Worm (Caenorhabditis elegans): ENCODE results near the gene ZC412.5.

ZC412.5 gene

ce11 chrV:14875371-14875770, at the start of gene ZC412.5:
Gene ZC412.5 (minus strand): TSS chrV:14875471.
- TF ChIP-seq egl-5 (tag; optimal IDR thresholded peaks at IDR 0.05): no peak
- no peak for TF ChIP-seq ZK546.5 (tag; optimal IDR thresholded peaks at IDR 0.05)
- no peak for TF ChIP-seq zag-1 (tag; optimal IDR thresholded peaks at IDR 0.05)
- no peak for TF ChIP-seq ztf-11 (tag; optimal IDR thresholded peaks at IDR 0.05)
- no peak for TF ChIP-seq pha-4 (tag; optimal IDR thresholded peaks at IDR 0.05)
- TF ChIP-seq unc-62 (GFP tag; optimal IDR thresholded peaks at IDR 0.05): no peak

ce11 chrV:14924104-14924503, 48.8 kb upstream of the ZC412.5 start, which contains the start of gene srg-54:
Gene srg-54 (minus strand): TSS chrV:14924204.
- TF ChIP-seq pqm-1 (tag; optimal IDR thresholded peaks at IDR 0.05) (no peak), ztf-4 (tag; optimal IDR thresholded peaks at IDR 0.05) (no peak)

DNA sequence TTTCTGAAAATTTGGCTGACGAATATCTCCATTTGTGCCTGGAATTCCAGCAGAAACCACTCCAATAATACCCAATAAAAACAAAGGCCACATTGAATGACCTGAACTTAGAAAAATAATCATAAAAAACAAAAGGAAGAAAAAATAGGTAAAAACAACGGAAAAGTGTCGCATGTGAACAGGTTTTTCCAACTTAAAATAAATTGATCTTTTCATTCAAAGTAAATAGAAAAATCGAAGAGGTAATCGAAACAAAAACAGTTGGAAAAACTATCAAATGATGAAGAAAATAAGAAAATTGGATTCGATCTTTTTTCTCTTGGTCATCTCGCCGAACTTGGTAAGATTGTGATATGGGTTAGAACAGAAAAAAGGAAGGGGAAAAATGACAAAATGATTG, 46.2 kb upstream of the ZC412.5 start, which contains the start of gene zmp-4:
Gene zmp-4 (minus strand): TSS at position 101 of the 400 bp plus-strand sequence.
- no peak for TF ChIP-seq nhr-25 (tag; optimal IDR thresholded peaks at IDR 0.05)
- no peak for TF ChIP-seq elt-1 (tag; optimal IDR thresholded peaks at IDR 0.05)
- TF ChIP-seq fkh-2 (tag; optimal IDR thresholded peaks at IDR 0.05): no peak
- no peak for TF ChIP-seq ceh-82 (tag; optimal IDR thresholded peaks at IDR 0.05)

DNA sequence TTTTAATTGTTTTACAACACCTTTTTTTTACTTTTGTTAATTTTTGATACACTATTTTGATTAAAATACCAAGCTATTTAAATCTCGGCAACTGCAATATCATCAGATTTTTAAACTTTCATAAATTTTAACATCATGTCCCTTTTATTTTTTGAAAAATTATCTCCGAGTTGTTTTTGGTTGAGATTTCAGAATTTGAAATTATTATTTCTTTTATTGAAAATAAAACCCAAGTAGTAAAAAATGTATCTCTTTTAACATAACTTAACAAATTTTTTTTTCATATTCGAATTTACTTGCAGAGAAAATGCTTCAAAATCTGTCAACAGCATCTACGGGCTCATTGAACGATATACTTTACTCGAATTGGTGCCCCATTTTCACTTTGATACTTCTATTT, 40.3 kb upstream of the ZC412.5 start, which contains the start of gene H12D21.11:
Gene H12D21.11 (plus strand): TSS at position 301 of the 400 bp plus-strand sequence.
- TF ChIP-seq lin-39 (tag; optimal IDR thresholded peaks at IDR 0.05) (no peak), hmg-11 (tag; optimal IDR thresholded peaks at IDR 0.05) (no peak), ceh-82 (tag; optimal IDR thresholded peaks at IDR 0.05) (no peak), lsy-12 (tag; optimal IDR thresholded peaks at IDR 0.05) (no peak), elt-1 (tag; optimal IDR thresholded peaks at IDR 0.05) (no peak), ceh-9 (tag; optimal IDR thresholded peaks at IDR 0.05) (no peak), eor-1 (tag; optimal IDR thresholded peaks at IDR 0.05) (no peak), pqm-1 (tag; optimal IDR thresholded peaks at IDR 0.05) (no peak), mml-1 (tag; optimal IDR thresholded peaks at IDR 0.05) (no peak), nhr-11 (tag; optimal IDR thresholded peaks at IDR 0.05) (no peak), mdl-1 (tag; optimal IDR thresholded peaks at IDR 0.05) (no peak), nhr-25 (tag; optimal IDR thresholded peaks at IDR 0.05) (no peak), egl-5 (tag; optimal IDR thresholded peaks at IDR 0.05) (no peak), pha-4 (tag; optimal IDR thresholded peaks at IDR 0.05) (no peak), R02D3.7 (tag; optimal IDR thresholded peaks at IDR 0.05) (no peak), nhr-23 (tag; optimal IDR thresholded peaks at IDR 0.05) (no peak), unc-39 (tag; optimal IDR thresholded peaks at IDR 0.05) (no peak), skn-1 (tag; optimal IDR thresholded peaks at IDR 0.05) (no peak)

- TF ChIP-seq nhr-43 (tag; optimal IDR thresholded peaks at IDR 0.05; ENCODE audit: poor library complexity, severe bottlenecking) (no peak), hmg-11 (tag; optimal IDR thresholded peaks at IDR 0.05) (no peak), jun-1 (tag; optimal IDR thresholded peaks at IDR 0.05) (no peak), lsy-12 (tag; optimal IDR thresholded peaks at IDR 0.05) (no peak), egl-5 (tag; optimal IDR thresholded peaks at IDR 0.05) (peak; percentile 7), pha-4 (tag; optimal IDR thresholded peaks at IDR 0.05) (no peak)
Observed at ce11 chrV:14910758-14911157, 35.5 kb upstream of the ZC412.5 start.

DNA sequence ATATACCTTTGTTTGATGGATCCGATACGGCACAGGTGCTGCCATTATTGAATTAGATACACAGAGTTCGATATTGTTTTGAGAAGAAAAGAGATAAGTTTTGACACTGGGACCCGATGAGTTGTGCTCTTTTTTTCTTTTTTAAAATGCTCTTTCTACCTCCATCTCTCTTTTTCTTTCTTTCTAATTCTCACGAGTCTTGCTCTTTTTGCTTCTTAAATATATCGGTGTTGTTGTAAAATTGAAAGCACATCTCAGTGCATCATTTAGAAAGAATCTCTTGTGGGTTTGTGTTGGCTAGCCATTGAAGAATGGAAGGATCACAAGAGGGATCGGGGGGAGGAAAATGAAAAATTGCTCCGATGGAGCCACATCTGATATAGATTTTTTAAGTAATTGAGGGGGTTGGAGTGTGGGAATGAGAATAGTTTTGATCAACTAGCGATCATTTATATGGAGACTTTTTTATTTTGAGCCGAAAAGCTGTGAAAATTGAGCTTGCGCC, 34.1 kb upstream of the ZC412.5 start, which contains the start of gene H12D21.9:
Gene H12D21.9 (minus strand): TSS at position 148 of the 505 bp plus-strand sequence.
- TF ChIP-seq snpc-4 (tag; optimal IDR thresholded peaks at IDR 0.05): no peak
- TF ChIP-seq ceh-9 (tag; optimal IDR thresholded peaks at IDR 0.05): no peak
- TF ChIP-seq ama-1 (optimal IDR thresholded peaks at IDR 0.05): no peak
- TF ChIP-seq eor-1 (tag; optimal IDR thresholded peaks at IDR 0.05): no peak
- no peak for TF ChIP-seq ztf-11 (tag; optimal IDR thresholded peaks at IDR 0.05)
- TF ChIP-seq fos-1 (tag; optimal IDR thresholded peaks at IDR 0.05): no peak
- TF ChIP-seq elt-2 (tag; optimal IDR thresholded peaks at IDR 0.05): no peak
- TF ChIP-seq nhr-67 (tag; optimal IDR thresholded peaks at IDR 0.05): no peak
- TF ChIP-seq hmg-11 (tag; optimal IDR thresholded peaks at IDR 0.05): no peak
- TF ChIP-seq nhr-237 (tag; optimal IDR thresholded peaks at IDR 0.05): no peak
- no peak for TF ChIP-seq ceh-16 (tag; optimal IDR thresholded peaks at IDR 0.05)
- TF ChIP-seq ceh-28 (tag; optimal IDR thresholded peaks at IDR 0.05): no peak
- no peak for TF ChIP-seq pqm-1 (tag; optimal IDR thresholded peaks at IDR 0.05)
- TF ChIP-seq nhr-76 (tag; optimal IDR thresholded peaks at IDR 0.05): no peak
- TF ChIP-seq daf-12 (tag; optimal IDR thresholded peaks at IDR 0.05): no peak
- TF ChIP-seq egl-5 (tag; optimal IDR thresholded peaks at IDR 0.05): no peak

All from whole organism, L3 larva.